Fruit fly (Drosophila melanogaster): Measurements from ENCODE around the gene Mis12.
A peak's percentile ranks its signal among the peaks of the same experiment; 100 is the strongest.

DNA sequence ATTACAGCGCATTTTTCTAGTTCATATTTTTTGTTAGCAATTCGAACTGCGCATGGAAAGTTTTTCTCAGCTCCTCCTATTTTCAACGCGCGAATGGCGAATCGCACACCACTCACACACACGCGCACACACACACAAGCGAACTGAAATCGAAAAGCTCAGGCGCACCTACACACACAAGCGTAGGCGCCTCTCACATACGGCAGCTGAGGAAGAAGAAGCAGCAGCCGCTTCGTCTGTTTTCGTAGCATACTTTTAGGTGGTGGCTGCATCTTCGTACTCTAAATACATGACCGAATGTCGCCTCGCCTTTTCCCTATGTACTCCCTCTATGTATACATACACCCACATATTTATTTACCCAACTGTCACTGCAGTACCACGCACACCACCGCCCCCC, 43.0 kb downstream of the Mis12 start:
- TF ChIP-seq Vsx2 (GFP tag; optimal IDR thresholded peaks at IDR 0.05; ENCODE audit: partially characterized antibody) (no peak), ey (GFP tag; optimal IDR thresholded peaks at IDR 0.05) (no peak), Dfd (GFP tag; optimal IDR thresholded peaks at IDR 0.05) (peak; percentile 10), rgr (GFP tag; optimal IDR thresholded peaks at IDR 0.05) (no peak), lola (GFP tag; optimal IDR thresholded peaks at IDR 0.05) (no peak), Hnf4 (GFP tag; optimal IDR thresholded peaks at IDR 0.05) (no peak), h (GFP tag; optimal IDR thresholded peaks at IDR 0.05) (no peak), Sp1 (GFP tag; optimal IDR thresholded peaks at IDR 0.05) (no peak), CG32264 (GFP tag; optimal IDR thresholded peaks at IDR 0.05) (no peak)

All from whole organism, wandering third instar larva.